Worm (Caenorhabditis elegans) whole organism, early embryonic: ENCODE measurements around the gene his-59.

ENCODE experiments used
- ama-1 ChIP-seq: fragments of 150-350 bp; optimal IDR thresholded peaks from 2 replicates; lab custom pipeline; 2014
- ceh-13 ChIP-seq: fragments of 200-800 bp; sonication (Bioruptor generic); optimal IDR thresholded peaks from 2 replicates; lab custom pipeline; 2018; ENCODE audit warnings: mild to moderate bottlenecking, missing genetic modification characterization, missing compliant biosample characterization
- ceh-36 ChIP-seq: sonication (generic microtip); optimal IDR thresholded peaks from 2 replicates; lab custom pipeline; 2016; ENCODE audit warnings: missing genetic modification characterization, inconsistent platforms, missing compliant biosample characterization
- flt-1 ChIP-seq: fragments of 200-800 bp; sonication (Bioruptor generic); IDR thresholded peaks from 2 replicates; pipeline ENCODE4 v1.3.6; 2022; ENCODE audit warnings: missing genetic modification characterization, missing compliant biosample characterization
- hnd-1 ChIP-seq: sonication (generic microtip); optimal IDR thresholded peaks from 2 replicates; lab custom pipeline; 2016; ENCODE audit warnings: missing genetic modification characterization, missing compliant biosample characterization
- sea-1 ChIP-seq: fragments of 200-800 bp; sonication (Bioruptor generic); conservative IDR thresholded peaks from 2 replicates; pipeline ENCODE4 v1.3.6; 2022; ENCODE audit warnings: missing genetic modification characterization, missing compliant biosample characterization
- tbx-37 ChIP-seq: fragments of 200-800 bp; sonication (Bioruptor generic); conservative IDR thresholded peaks from 2 replicates; pipeline ENCODE4 v1.3.6; 2022; ENCODE audit warnings: missing genetic modification reagents, missing genetic modification characterization, missing compliant biosample characterization
- tra-4 ChIP-seq: sonication (generic microtip); optimal IDR thresholded peaks from 2 replicates; lab custom pipeline; 2017; ENCODE audit warnings: missing genetic modification characterization, missing compliant biosample characterization

ce11 chrIV:7510829-7511228 lies 22.8 kb downstream of the his-59 start:
- TF ChIP-seq ceh-13, result no peak
- TF ChIP-seq ama-1 (lab: Kevin White, UChicago), result no peak
- TF ChIP-seq tbx-37 (GFP tag; lab: Robert Waterston, UW), result no peak
- TF ChIP-seq hnd-1 (tag; lab: Kevin White, UChicago), result no peak
- TF ChIP-seq sea-1 (GFP tag; lab: Robert Waterston, UW), result no peak
- no peak for TF ChIP-seq ceh-36
- no peak for TF ChIP-seq flt-1
- no peak for TF ChIP-seq tra-4 (tag; lab: Kevin White, UChicago)
